Worm (Caenorhabditis elegans) whole organism, young adult: ENCODE results near the gene col-33.
A peak's percentile ranks its signal among the peaks of the same experiment; 100 is the strongest.

ENCODE experiments used
- C17E4.6 ChIP-seq: fragments of 200-800 bp; sonication (Bioruptor generic); IDR thresholded peaks from 2 replicates; pipeline ENCODE4 v1.3.6; 2022; ENCODE audit warnings: missing genetic modification reagents, missing genetic modification characterization, missing compliant biosample characterization
- F37B4.10 ChIP-seq: fragments of 200-800 bp; sonication (Bioruptor generic); IDR thresholded peaks from 2 replicates; pipeline ENCODE4 v1.3.6; 2022; ENCODE audit warnings: missing genetic modification characterization, missing compliant biosample characterization
- Y53G8AR.9 ChIP-seq: fragments of 200-800 bp; sonication (Bioruptor generic); conservative IDR thresholded peaks from 2 replicates; pipeline ENCODE4 v1.3.6; 2022; ENCODE audit warnings: missing genetic modification reagents, missing genetic modification characterization, missing compliant biosample characterization
- attf-3 ChIP-seq: fragments of 200-800 bp; sonication (Bioruptor generic); conservative IDR thresholded peaks from 2 replicates; pipeline ENCODE4 v1.3.6; 2022; ENCODE audit warnings: missing genetic modification reagents, missing genetic modification characterization, missing compliant biosample characterization
- attf-5 ChIP-seq: fragments of 200-800 bp; sonication (Bioruptor generic); optimal IDR thresholded peaks from 2 replicates; lab custom pipeline; 2018; ENCODE audit warnings: mild to moderate bottlenecking, missing genetic modification characterization, missing compliant biosample characterization
- attf-6 ChIP-seq: fragments of 200-800 bp; sonication (Bioruptor generic); IDR thresholded peaks from 2 replicates; pipeline ENCODE4 v1.3.6; 2022; ENCODE audit warnings: missing genetic modification reagents, missing genetic modification characterization, missing compliant biosample characterization
- ceh-100 ChIP-seq: fragments of 200-800 bp; sonication (Bioruptor generic); IDR thresholded peaks from 2 replicates; pipeline ENCODE4 v1.3.6; 2022; ENCODE audit warnings: missing genetic modification reagents, missing genetic modification characterization, missing compliant biosample characterization
- egrh-3 ChIP-seq: fragments of 200-800 bp; sonication (Bioruptor generic); IDR thresholded peaks from 2 replicates; pipeline ENCODE4 v1.3.6; 2022; ENCODE audit warnings: missing genetic modification reagents, missing genetic modification characterization, missing compliant biosample characterization
- hlh-26 ChIP-seq: fragments of 200-800 bp; sonication (Bioruptor generic); conservative IDR thresholded peaks from 2 replicates; pipeline ENCODE4 v1.3.6; 2022; ENCODE audit warnings: missing genetic modification reagents, missing genetic modification characterization, missing compliant biosample characterization
- hmg-1.2 ChIP-seq: fragments of 200-800 bp; sonication (Bioruptor generic); IDR thresholded peaks from 2 replicates; pipeline ENCODE4 v1.3.6; 2022; ENCODE audit warnings: missing genetic modification reagents, missing genetic modification characterization, missing compliant biosample characterization
- lag-1 ChIP-seq: fragments of 200-800 bp; sonication (Bioruptor generic); IDR thresholded peaks from 2 replicates; pipeline ENCODE4 v1.3.6; 2022; ENCODE audit warnings: missing genetic modification reagents, missing genetic modification characterization, missing compliant biosample characterization
- nfya-1 ChIP-seq: sonication (generic microtip); optimal IDR thresholded peaks from 2 replicates; lab custom pipeline; 2017; ENCODE audit warnings: antibody characterized with exemption, missing compliant biosample characterization, missing genetic modification characterization, borderline replicate concordance; ENCODE audit not compliant: insufficient read depth
- nfyb-1 ChIP-seq: fragments of 200-800 bp; sonication (Bioruptor generic); IDR thresholded peaks from 2 replicates; pipeline ENCODE4 v1.3.6; 2022; ENCODE audit warnings: missing genetic modification reagents, missing genetic modification characterization, missing compliant biosample characterization
- pha-4 ChIP-seq: fragments of 150-350 bp; sonication (generic microtip); optimal IDR thresholded peaks from 2 replicates; lab custom pipeline; 2014; ENCODE audit warnings: missing biosample characterization, missing genetic modification reagents, missing genetic modification characterization
- sdz-38 ChIP-seq: sonication (generic microtip); optimal IDR thresholded peaks from 2 replicates; lab custom pipeline; 2016; ENCODE audit warnings: missing genotype, missing genetic modification characterization, missing compliant biosample characterization
- unc-62 ChIP-seq: fragments of 150-350 bp; optimal IDR thresholded peaks from 2 replicates; lab custom pipeline; 2014; ENCODE audit warnings: missing biosample characterization, missing genetic modification reagents, missing genetic modification characterization
- zfh-2 ChIP-seq: fragments of 200-800 bp; sonication (Bioruptor generic); conservative IDR thresholded peaks from 2 replicates; pipeline ENCODE4 v1.3.6; 2022; ENCODE audit warnings: missing genetic modification reagents, missing genetic modification characterization, missing compliant biosample characterization
- ztf-28 ChIP-seq: fragments of 200-800 bp; sonication (Bioruptor generic); IDR thresholded peaks from 2 replicates; pipeline ENCODE4 v1.3.6; 2022; ENCODE audit warnings: missing genetic modification reagents, missing genetic modification characterization, missing compliant biosample characterization

Gene col-33

DNA sequence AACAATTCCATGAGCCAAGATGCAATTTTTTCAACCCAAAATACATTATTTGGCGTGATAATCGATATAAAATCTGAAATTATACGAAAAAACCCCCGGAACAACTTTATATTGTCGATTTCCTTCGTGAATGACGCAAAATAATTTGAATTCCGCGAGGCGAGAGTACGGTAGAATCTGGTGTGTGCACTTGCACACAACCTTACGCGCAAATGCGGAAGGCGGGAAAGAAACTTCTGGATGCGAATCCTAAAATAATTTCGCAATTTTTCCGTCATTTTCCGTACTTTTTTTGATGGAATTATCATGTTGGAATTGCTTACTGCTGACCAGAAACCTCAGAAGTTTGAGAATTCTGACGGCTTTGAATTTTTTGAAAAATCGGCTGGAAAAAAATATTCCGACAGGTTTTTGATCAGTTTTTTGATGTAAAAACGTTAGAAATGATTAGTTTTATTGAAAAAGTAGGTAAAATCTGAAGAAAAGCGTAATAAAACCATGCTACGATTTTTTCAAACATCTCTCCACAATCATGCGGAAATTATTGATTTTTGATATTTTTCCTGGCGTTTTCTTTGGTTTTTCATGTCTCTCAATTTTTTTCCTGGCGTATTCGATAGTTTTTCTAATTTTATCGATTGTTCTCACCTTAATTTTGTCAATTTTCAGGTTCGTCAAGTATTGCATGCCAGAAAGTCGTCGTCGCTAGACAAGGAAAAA is 44.3 kb downstream of the col-33 start, which contains the start of gene set-9 (continued):
- TF ChIP-seq lag-1 (GFP tag; lab: Robert Waterston, UW) (no peak), attf-6 (no peak), ztf-28 (GFP tag; lab: Robert Waterston, UW) (no peak), ceh-100 (no peak), hmg-1.2 (GFP tag; lab: Robert Waterston, UW) (no peak), zfh-2 (GFP tag; lab: Robert Waterston, UW) (no peak), sdz-38 (tag; lab: Kevin White, UChicago) (no peak), Y53G8AR.9 (GFP tag; lab: Robert Waterston, UW) (no peak), nfyb-1 (GFP tag; lab: Robert Waterston, UW) (no peak), C17E4.6 (GFP tag; lab: Robert Waterston, UW) (no peak), nfya-1 (tag; lab: Kevin White, UChicago) (no peak), pha-4 (tag; lab: Kevin White, UChicago) (no peak), hlh-26 (GFP tag; lab: Robert Waterston, UW) (no peak), unc-62 (GFP tag; lab: Kevin White, UChicago) (no peak), attf-3 (GFP tag; lab: Robert Waterston, UW) (no peak), attf-5 (GFP tag; lab: Kevin White, UChicago) (no peak), F37B4.10 (GFP tag; lab: Robert Waterston, UW) (no peak)

- TF ChIP-seq egrh-3 (GFP tag; lab: Robert Waterston, UW) = peak; percentile 77
- TF ChIP-seq, all 124 proteins: peak for 1; not testable (repeated sequence) for 123
These were observed 49.3 kb downstream of the col-33 start for ce11 chrIV:4312394-4312793.

DNA sequence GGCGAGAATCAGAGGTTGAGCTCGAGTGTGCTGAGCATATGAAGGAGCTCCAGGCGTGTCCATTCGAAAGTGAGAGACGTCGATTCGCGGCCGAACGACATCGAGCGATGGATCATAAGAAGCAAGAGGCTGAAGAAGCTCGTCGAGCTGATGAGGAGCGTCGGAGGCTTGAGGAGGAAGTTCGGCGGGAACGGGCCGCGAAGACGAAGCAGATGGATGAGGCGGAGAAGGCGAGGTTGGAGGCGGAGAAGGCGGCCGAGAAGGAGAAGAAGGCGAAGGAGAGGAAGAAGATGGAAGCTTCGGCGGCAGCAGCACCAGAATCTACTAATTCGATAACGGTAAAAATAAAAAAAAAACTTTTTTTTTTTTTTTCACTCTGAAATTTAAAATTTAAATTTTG is 50.1 kb downstream of the col-33 start:
- TF ChIP-seq zfh-2 (GFP tag; lab: Robert Waterston, UW) = 0 out of 2 replicates have a peak, but pooled peaks have one; percentile 22
- 0 out of 2 replicates have a peak, but pooled peaks have one; percentile 11 for TF ChIP-seq attf-6
- peak; percentile 84 for TF ChIP-seq egrh-3 (GFP tag; lab: Robert Waterston, UW)
- TF ChIP-seq, all 124 proteins: peak for 3; not testable (repeated sequence) for 121
